Worm (Caenorhabditis elegans) whole organism, young adult: ENCODE data around the gene C09B9.7.

Source experiments
- B0261.1 ChIP-seq: sonication (generic microtip); optimal IDR thresholded peaks from 2 replicates; lab custom pipeline; 2016; ENCODE audit warnings: mild to moderate bottlenecking, missing genetic modification characterization, moderate library complexity, missing compliant biosample characterization
- B0336.3 ChIP-seq: fragments of 200-800 bp; sonication (Bioruptor generic); IDR thresholded peaks from 2 replicates; pipeline ENCODE4 v1.3.6; 2022; ENCODE audit warnings: missing genetic modification characterization, missing compliant biosample characterization
- C17E4.6 ChIP-seq: fragments of 200-800 bp; sonication (Bioruptor generic); IDR thresholded peaks from 2 replicates; pipeline ENCODE4 v1.3.6; 2022; ENCODE audit warnings: missing genetic modification reagents, missing genetic modification characterization, missing compliant biosample characterization
- D2030.7 ChIP-seq: fragments of 200-800 bp; sonication (Bioruptor generic); IDR thresholded peaks from 2 replicates; pipeline ENCODE4 v1.3.6; 2022; ENCODE audit warnings: missing genetic modification reagents, missing genetic modification characterization, missing compliant biosample characterization
- F22D6.2 ChIP-seq: sonication (generic microtip); optimal IDR thresholded peaks from 2 replicates; lab custom pipeline; 2016; ENCODE audit warnings: mild to moderate bottlenecking, missing genetic modification characterization, missing compliant biosample characterization
- F23B12.7 ChIP-seq: sonication (generic microtip); optimal IDR thresholded peaks from 2 replicates; lab custom pipeline; 2017; ENCODE audit warnings: missing genetic modification characterization, mild to moderate bottlenecking, missing compliant biosample characterization, antibody characterized with exemption, moderate library complexity; ENCODE audit not compliant: insufficient read depth
- F33H1.4 ChIP-seq: fragments of 200-800 bp; sonication (Bioruptor generic); IDR thresholded peaks from 2 replicates; pipeline ENCODE4 v1.3.6; 2022; ENCODE audit warnings: missing genetic modification reagents, missing genetic modification characterization, missing compliant biosample characterization
- F39B2.1 ChIP-seq: fragments of 200-800 bp; sonication (Bioruptor generic); IDR thresholded peaks from 2 replicates; pipeline ENCODE4 v1.3.6; 2022; ENCODE audit warnings: missing genetic modification reagents, missing genetic modification characterization, missing compliant biosample characterization
- F52B5.7 ChIP-seq: sonication (generic microtip); optimal IDR thresholded peaks from 2 replicates; lab custom pipeline; 2016; ENCODE audit warnings: mild to moderate bottlenecking, missing genetic modification characterization, missing compliant biosample characterization
- F57C9.4 ChIP-seq: sonication (generic microtip); optimal IDR thresholded peaks from 2 replicates; lab custom pipeline; 2017; ENCODE audit warnings: mild to moderate bottlenecking, missing genetic modification characterization, missing compliant biosample characterization
- K11D2.4 ChIP-seq: fragments of 200-800 bp; sonication (Bioruptor generic); IDR thresholded peaks from 2 replicates; pipeline ENCODE4 v1.3.6; 2022; ENCODE audit warnings: missing genetic modification reagents, missing genetic modification characterization, missing compliant biosample characterization
- K12H6.12 ChIP-seq: fragments of 200-800 bp; sonication (Bioruptor generic); optimal IDR thresholded peaks from 2 replicates; lab custom pipeline; 2018; ENCODE audit warnings: mild to moderate bottlenecking, missing genetic modification characterization, missing compliant biosample characterization
- Y79H2A.3 ChIP-seq: fragments of 200-800 bp; sonication (Bioruptor generic); conservative IDR thresholded peaks from 2 replicates; pipeline ENCODE4 v1.3.6; 2022; ENCODE audit warnings: missing genetic modification reagents, missing genetic modification characterization, missing compliant biosample characterization
- ZK185.1 ChIP-seq: sonication (generic microtip); optimal IDR thresholded peaks from 2 replicates; lab custom pipeline; 2016; ENCODE audit warnings: mild to moderate bottlenecking, missing genetic modification characterization, missing compliant biosample characterization; ENCODE audit not compliant: poor library complexity, severe bottlenecking
- aptf-3 ChIP-seq: fragments of 200-800 bp; sonication (Bioruptor generic); IDR thresholded peaks from 2 replicates; pipeline ENCODE4 v1.3.6; 2022; ENCODE audit warnings: missing genetic modification characterization, missing compliant biosample characterization
- atf-7 ChIP-seq: sonication (generic microtip); optimal IDR thresholded peaks from 2 replicates; lab custom pipeline; 2017; ENCODE audit warnings: mild to moderate bottlenecking, missing genetic modification characterization, missing compliant biosample characterization
- athp-1 ChIP-seq: sonication (generic microtip); optimal IDR thresholded peaks from 2 replicates; lab custom pipeline; 2017; ENCODE audit warnings: mild to moderate bottlenecking, missing genetic modification characterization, missing compliant biosample characterization
- bed-1 ChIP-seq: fragments of 200-800 bp; sonication (Bioruptor generic); IDR thresholded peaks from 2 replicates; pipeline ENCODE4 v1.3.6; 2022; ENCODE audit warnings: missing genetic modification reagents, missing genetic modification characterization, missing compliant biosample characterization
- bed-2 ChIP-seq: fragments of 200-800 bp; sonication (Bioruptor generic); IDR thresholded peaks from 2 replicates; pipeline ENCODE4 v1.3.6; 2022; ENCODE audit warnings: missing genetic modification reagents, missing genetic modification characterization, missing compliant biosample characterization
- cebp-1 ChIP-seq, 2 experiments: fragments of 200-800 bp in 1 of 2; sonication (Bioruptor generic) in 1 of 2; sonication (generic microtip) in 1 of 2; IDR thresholded peaks in 1 of 2; optimal IDR thresholded peaks in 1 of 2; 2 replicates each; pipeline versions ENCODE4 v1.3.6 to Lab custom; 2017 to 2022; ENCODE audit warnings: missing compliant biosample characterization in 2 of 2, missing genetic modification characterization in 2 of 2, mild to moderate bottlenecking in 1 of 2, missing genetic modification reagents in 1 of 2, moderate library complexity in 1 of 2
- cebp-2 ChIP-seq: fragments of 200-800 bp; sonication (Bioruptor generic); IDR thresholded peaks from 2 replicates; pipeline ENCODE4 v1.3.6; 2022; ENCODE audit warnings: missing genetic modification characterization, missing compliant biosample characterization
- ceh-100 ChIP-seq: fragments of 200-800 bp; sonication (Bioruptor generic); IDR thresholded peaks from 2 replicates; pipeline ENCODE4 v1.3.6; 2022; ENCODE audit warnings: missing genetic modification reagents, missing genetic modification characterization, missing compliant biosample characterization
- dox-1 ChIP-seq: fragments of 200-800 bp; sonication (Bioruptor generic); IDR thresholded peaks from 2 replicates; pipeline ENCODE4 v1.3.6; 2022; ENCODE audit warnings: missing genetic modification reagents, missing genetic modification characterization, missing compliant biosample characterization
- egl-44 ChIP-seq: fragments of 200-800 bp; sonication (Bioruptor generic); IDR thresholded peaks from 2 replicates; pipeline ENCODE4 v1.3.6; 2022; ENCODE audit warnings: missing genetic modification reagents, missing genetic modification characterization, missing compliant biosample characterization
- ets-4 ChIP-seq: fragments of 200-800 bp; sonication (Bioruptor generic); optimal IDR thresholded peaks from 2 replicates; lab custom pipeline; 2018; ENCODE audit warnings: mild to moderate bottlenecking, missing genetic modification characterization, missing compliant biosample characterization
- lag-1 ChIP-seq: fragments of 200-800 bp; sonication (Bioruptor generic); IDR thresholded peaks from 2 replicates; pipeline ENCODE4 v1.3.6; 2022; ENCODE audit warnings: missing genetic modification reagents, missing genetic modification characterization, missing compliant biosample characterization
- madf-10 ChIP-seq: sonication (generic microtip); optimal IDR thresholded peaks from 2 replicates; lab custom pipeline; 2016; ENCODE audit warnings: mild to moderate bottlenecking, missing genetic modification characterization, missing compliant biosample characterization
- mxl-1 ChIP-seq: sonication (generic microtip); optimal IDR thresholded peaks from 2 replicates; lab custom pipeline; 2016; ENCODE audit warnings: missing genetic modification characterization, missing compliant biosample characterization
- nhr-179 ChIP-seq: sonication (generic microtip); optimal IDR thresholded peaks from 2 replicates; lab custom pipeline; 2016; ENCODE audit warnings: mild to moderate bottlenecking, missing genetic modification characterization, missing compliant biosample characterization
- nhr-27 ChIP-seq: fragments of 200-800 bp; sonication (Bioruptor generic); optimal IDR thresholded peaks from 2 replicates; lab custom pipeline; 2018; ENCODE audit warnings: mild to moderate bottlenecking, missing genetic modification characterization, moderate library complexity, missing compliant biosample characterization
- nhr-80 ChIP-seq: sonication (generic microtip); optimal IDR thresholded peaks from 2 replicates; lab custom pipeline; 2016; ENCODE audit warnings: missing genetic modification characterization, missing compliant biosample characterization
- pbrm-1 ChIP-seq: fragments of 200-800 bp; sonication (Bioruptor generic); IDR thresholded peaks from 2 replicates; pipeline ENCODE4 v1.3.6; 2022; ENCODE audit warnings: missing genetic modification reagents, missing genetic modification characterization, missing compliant biosample characterization
- rec-8 ChIP-seq, 2 experiments: sonication (generic microtip); optimal IDR thresholded peaks; 2 replicates each; lab custom pipeline; 2016; ENCODE audit warnings: mild to moderate bottlenecking in 2 of 2, missing genetic modification characterization in 2 of 2, missing genetic modification reagents in 2 of 2, missing genotype in 2 of 2, missing biosample characterization in 1 of 2, missing compliant biosample characterization in 1 of 2, moderate library complexity in 1 of 2
- repo-1 ChIP-seq: sonication (generic microtip); optimal IDR thresholded peaks from 2 replicates; lab custom pipeline; 2017; ENCODE audit warnings: mild to moderate bottlenecking, missing genetic modification characterization, missing compliant biosample characterization
- rpc-1 ChIP-seq, 2 experiments: fragments of 150-350 bp in 1 of 2; sonication (generic microtip) in 1 of 2; optimal IDR thresholded peaks; 2 replicates each; lab custom pipeline; 2014 to 2018; ENCODE audit warnings: missing biosample characterization in 1 of 2, missing genetic modification characterization in 1 of 2, missing genetic modification reagents in 1 of 2, missing genotype in 1 of 2
- sdz-38 ChIP-seq: sonication (generic microtip); optimal IDR thresholded peaks from 2 replicates; lab custom pipeline; 2016; ENCODE audit warnings: missing genotype, missing genetic modification characterization, missing compliant biosample characterization
- snpc-1.1 ChIP-seq: sonication (generic microtip); optimal IDR thresholded peaks from 2 replicates; lab custom pipeline; 2017; ENCODE audit warnings: missing genetic modification characterization, mild to moderate bottlenecking, missing compliant biosample characterization, antibody characterized with exemption, moderate library complexity, missing genotype, missing genetic modification reagents; ENCODE audit not compliant: insufficient read depth
- snpc-1.3 ChIP-seq: sonication (generic microtip); optimal IDR thresholded peaks from 2 replicates; lab custom pipeline; 2017; ENCODE audit warnings: missing genetic modification characterization, mild to moderate bottlenecking, missing compliant biosample characterization, antibody characterized with exemption, moderate library complexity, missing genotype, missing genetic modification reagents; ENCODE audit not compliant: insufficient read depth
- snpc-3.4 ChIP-seq: sonication (generic microtip); optimal IDR thresholded peaks from 2 replicates; lab custom pipeline; 2017; ENCODE audit warnings: missing genetic modification characterization, mild to moderate bottlenecking, missing compliant biosample characterization, antibody characterized with exemption, moderate library complexity, missing genotype, missing genetic modification reagents
- snpc-4 ChIP-seq, 5 experiments: fragments of 150-350 bp in 1 of 5; sonication (generic microtip) in 4 of 5; optimal IDR thresholded peaks; 2 replicates each; lab custom pipeline; 2014 to 2018; ENCODE audit warnings: missing genetic modification characterization in 5 of 5, missing biosample characterization in 3 of 5, antibody characterized with exemption in 2 of 5, mild to moderate bottlenecking in 2 of 5, missing compliant biosample characterization in 2 of 5, missing genotype in 2 of 5, moderate library complexity in 2 of 5, missing genetic modification reagents in 1 of 5
- somi-1 ChIP-seq: fragments of 200-800 bp; sonication (Bioruptor generic); optimal IDR thresholded peaks from 2 replicates; lab custom pipeline; 2018; ENCODE audit warnings: mild to moderate bottlenecking, missing genetic modification characterization, missing compliant biosample characterization
- unc-62 ChIP-seq: fragments of 150-350 bp; optimal IDR thresholded peaks from 2 replicates; lab custom pipeline; 2014; ENCODE audit warnings: missing biosample characterization, missing genetic modification reagents, missing genetic modification characterization
- ztf-18 ChIP-seq: sonication (generic microtip); optimal IDR thresholded peaks from 2 replicates; lab custom pipeline; 2016; ENCODE audit warnings: missing genotype, mild to moderate bottlenecking, missing genetic modification characterization, missing compliant biosample characterization
- ztf-22 ChIP-seq: fragments of 200-800 bp; sonication (Bioruptor generic); optimal IDR thresholded peaks from 2 replicates; lab custom pipeline; 2018; ENCODE audit warnings: mild to moderate bottlenecking, missing genetic modification characterization, moderate library complexity, missing compliant biosample characterization
- ztf-3 ChIP-seq: fragments of 200-800 bp; sonication (Bioruptor generic); optimal IDR thresholded peaks from 2 replicates; lab custom pipeline; 2018; ENCODE audit warnings: mild to moderate bottlenecking, missing genetic modification characterization, missing compliant biosample characterization

Gene C09B9.7

DNA sequence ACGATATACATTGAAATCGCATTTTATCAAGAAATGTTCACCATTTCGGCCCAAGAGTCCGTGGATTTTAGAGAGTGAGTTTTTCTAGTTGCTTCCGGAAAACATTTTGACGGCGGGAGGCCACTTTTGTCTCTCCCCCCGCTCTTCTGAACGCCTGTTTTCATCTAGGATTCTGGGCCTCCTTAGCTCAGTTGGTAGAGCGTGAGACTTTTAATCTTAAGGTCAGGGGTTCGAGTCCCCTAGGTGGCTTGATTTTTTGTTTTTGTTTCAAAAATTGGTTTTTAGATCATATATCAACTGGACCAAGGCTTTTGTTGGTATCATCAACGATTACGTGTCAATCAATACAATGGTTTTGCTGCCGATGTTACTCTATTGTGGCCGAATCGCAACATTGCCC is 22.1 kb downstream of the C09B9.7 start (continued):
- TF ChIP-seq bed-2 (0 out of 2 replicates have a peak, but pooled peaks have one; percentile 22), pbrm-1 (GFP tag; lab: Robert Waterston, UW) (no peak; the same call in none of the 2 replicates), F33H1.4 (GFP tag; lab: Robert Waterston, UW) (no peak), Y79H2A.3 (GFP tag; lab: Robert Waterston, UW) (0 out of 2 replicates have a peak, but pooled peaks have one; percentile 62), egl-44 (GFP tag; lab: Robert Waterston, UW) (peak; percentile 82; the same call in 1 of the 2 replicates), unc-62 (GFP tag; lab: Kevin White, UChicago) (no peak), snpc-1.1 (tag; lab: Kevin White, UChicago) (peak; percentile 34), snpc-4 (GFP tag; optimal IDR thresholded peaks at IDR 0.05; lab: Kevin White, UChicago) (peak; percentile 82), snpc-4 (tag; optimal IDR thresholded peaks at IDR 0.05; lab: Kevin White, UChicago) (peak; percentile 26 to 95 (median 92)), ceh-100 (GFP tag; lab: Robert Waterston, UW) (peak; percentile 56; the same call in 1 of the 2 replicates), nhr-27 (no peak), ets-4 (GFP tag; lab: Kevin White, UChicago) (no peak), F22D6.2 (tag; lab: Kevin White, UChicago) (no peak), nhr-179 (tag; lab: Kevin White, UChicago) (no peak), C17E4.6 (GFP tag; lab: Robert Waterston, UW) (no peak), dox-1 (GFP tag; lab: Robert Waterston, UW) (no peak; the same call in 1 of the 2 replicates), K12H6.12 (tag; lab: Kevin White, UChicago) (peak; percentile 28), F57C9.4 (tag; lab: Kevin White, UChicago) (no peak), D2030.7 (peak; percentile 75; the same call in 1 of the 2 replicates), F23B12.7 (tag; lab: Kevin White, UChicago) (peak; percentile 66), B0261.1 (tag; lab: Kevin White, UChicago) (peak; percentile 91), lag-1 (GFP tag; lab: Robert Waterston, UW) (no peak), snpc-1.3 (tag; lab: Kevin White, UChicago) (peak; percentile 44), rec-8 (tag; optimal IDR thresholded peaks at IDR 0.05; lab: Kevin White, UChicago) (peak; percentile 9 to 77), F39B2.1 (GFP tag; lab: Robert Waterston, UW) (no peak), bed-1 (GFP tag; lab: Robert Waterston, UW) (no peak), athp-1 (tag; lab: Kevin White, UChicago) (peak; percentile 63), sdz-38 (tag; lab: Kevin White, UChicago) (no peak), madf-10 (tag; lab: Kevin White, UChicago) (peak; percentile 46), cebp-1 (GFP tag; IDR thresholded peaks at IDR 0.05; lab: Robert Waterston, UW) (no peak), cebp-1 (tag; optimal IDR thresholded peaks at IDR 0.05; lab: Kevin White, UChicago) (no peak), atf-7 (no peak), nhr-80 (tag; lab: Kevin White, UChicago) (no peak), snpc-3.4 (tag; lab: Kevin White, UChicago) (peak; percentile 12), cebp-2 (peak; percentile 66; the same call in 1 of the 2 replicates), repo-1 (tag; lab: Kevin White, UChicago) (no peak), rpc-1 (optimal IDR thresholded peaks at IDR 0.05; lab: Kevin White, UChicago) (peak; percentile 88), rpc-1 (tag; optimal IDR thresholded peaks at IDR 0.05; lab: Kevin White, UChicago) (peak; percentile 97), F52B5.7 (tag; lab: Kevin White, UChicago) (no peak), B0336.3 (GFP tag; lab: Robert Waterston, UW) (no peak), mxl-1 (tag; lab: Kevin White, UChicago) (peak; percentile 80), ztf-18 (peak; percentile 71), somi-1 (GFP tag; lab: Kevin White, UChicago) (peak; percentile 8), ztf-22 (no peak), ztf-3 (GFP tag; lab: Kevin White, UChicago) (no peak), K11D2.4 (GFP tag; lab: Robert Waterston, UW) (no peak), ZK185.1 (tag; lab: Kevin White, UChicago) (peak; percentile 47), aptf-3 (GFP tag; lab: Robert Waterston, UW) (peak; percentile 67; the same call in 1 of the 2 replicates)
